Worm (Caenorhabditis elegans) whole organism, L2 larva: ENCODE data around the gene fkh-8.

Experiments used
- aly-2 ChIP-seq: fragments of 150-350 bp; optimal IDR thresholded peaks from 2 replicates; lab custom pipeline; 2014; ENCODE audit warnings: missing biosample characterization, missing genetic modification characterization
- ama-1 ChIP-seq: fragments of 150-350 bp; optimal IDR thresholded peaks from 2 replicates; lab custom pipeline; 2018; ENCODE audit warnings: inconsistent platforms
- elt-3 ChIP-seq: sonication (generic microtip); optimal IDR thresholded peaks from 2 replicates; lab custom pipeline; 2017; ENCODE audit warnings: missing biosample characterization, missing genetic modification characterization
- fos-1 ChIP-seq: fragments of 150-350 bp; optimal IDR thresholded peaks from 2 replicates; lab custom pipeline; 2014; ENCODE audit warnings: missing biosample characterization, missing genetic modification characterization
- mab-5 ChIP-seq: fragments of 150-350 bp; optimal IDR thresholded peaks from 2 replicates; lab custom pipeline; 2014; ENCODE audit warnings: missing biosample characterization, missing genetic modification characterization
- nhr-12 ChIP-seq: fragments of 150-350 bp; optimal IDR thresholded peaks from 2 replicates; lab custom pipeline; 2014; ENCODE audit warnings: missing biosample characterization, missing genetic modification characterization
- nhr-77 ChIP-seq: fragments of 150-350 bp; optimal IDR thresholded peaks from 2 replicates; lab custom pipeline; 2014; ENCODE audit warnings: missing biosample characterization, missing genetic modification characterization
- snpc-4 ChIP-seq: fragments of 150-350 bp; optimal IDR thresholded peaks from 2 replicates; lab custom pipeline; 2014; ENCODE audit warnings: missing biosample characterization, missing genetic modification characterization
- unc-55 ChIP-seq: fragments of 150-350 bp; sonication (generic microtip); optimal IDR thresholded peaks from 3 replicates; lab custom pipeline; 2014; ENCODE audit warnings: missing biosample characterization, missing genetic modification reagents, missing genetic modification characterization
- unc-62 ChIP-seq: fragments of 150-350 bp; optimal IDR thresholded peaks from 2 replicates; lab custom pipeline; 2014; ENCODE audit warnings: missing biosample characterization, missing genetic modification reagents, missing genetic modification characterization
- zag-1 ChIP-seq: fragments of 150-350 bp; optimal IDR thresholded peaks from 2 replicates; lab custom pipeline; 2014; ENCODE audit warnings: missing biosample characterization, missing genetic modification characterization

ce11 chrII:6198468-6198867 lies 7.3 kb upstream of the fkh-8 start, which contains the start of gene szy-4:
- TF ChIP-seq mab-5 (tag; lab: Kevin White, UChicago) (no peak), nhr-77 (tag; lab: Kevin White, UChicago) (no peak), nhr-12 (no peak), ama-1 (lab: Kevin White, UChicago) (no peak), unc-62 (GFP tag; lab: Kevin White, UChicago) (no peak), snpc-4 (no peak), unc-55 (GFP tag; lab: Kevin White, UChicago) (no peak), aly-2 (no peak), fos-1 (tag; lab: Kevin White, UChicago) (no peak), elt-3 (tag; lab: Kevin White, UChicago) (no peak), zag-1 (no peak)
